Worm (Caenorhabditis elegans) whole organism, midembryonic: ENCODE data around the gene gpn-1.
A peak's percentile ranks its signal among the peaks of the same experiment; 100 is the strongest.

Experiments used
- T22C8.4 ChIP-seq: fragments of 200-800 bp; sonication (Bioruptor generic); IDR thresholded peaks from 2 replicates; pipeline ENCODE4 v1.3.6; 2022; ENCODE audit warnings: missing genetic modification characterization, missing compliant biosample characterization
- cog-1 ChIP-seq: sonication (generic microtip); optimal IDR thresholded peaks from 2 replicates; lab custom pipeline; 2016; ENCODE audit warnings: missing genetic modification characterization, missing compliant biosample characterization
- flt-1 ChIP-seq: fragments of 200-800 bp; sonication (Bioruptor generic); IDR thresholded peaks from 2 replicates; pipeline ENCODE4 v1.3.6; 2022; ENCODE audit warnings: missing genetic modification characterization, missing compliant biosample characterization
- klf-2 ChIP-seq: fragments of 200-800 bp; sonication (Bioruptor generic); conservative IDR thresholded peaks from 2 replicates; pipeline ENCODE4 v1.3.6; 2022; ENCODE audit warnings: missing genetic modification reagents, missing genetic modification characterization, missing compliant biosample characterization
- med-1 ChIP-seq: sonication (generic microtip); optimal IDR thresholded peaks from 2 replicates; lab custom pipeline; 2017; ENCODE audit warnings: missing genetic modification characterization, mild to moderate bottlenecking, missing compliant biosample characterization, antibody characterized with exemption, missing genetic modification reagents; ENCODE audit not compliant: insufficient read depth
- ref-1 ChIP-seq: fragments of 200-800 bp; sonication (Bioruptor generic); conservative IDR thresholded peaks from 2 replicates; pipeline ENCODE4 v1.3.6; 2022; ENCODE audit warnings: missing genetic modification reagents, missing genetic modification characterization, missing compliant biosample characterization
- tab-1 ChIP-seq: fragments of 200-800 bp; sonication (Bioruptor generic); IDR thresholded peaks from 2 replicates; pipeline ENCODE4 v1.3.6; 2022; ENCODE audit warnings: missing genetic modification characterization, missing compliant biosample characterization
- ztf-23 ChIP-seq: fragments of 200-800 bp; sonication (Bioruptor generic); IDR thresholded peaks from 2 replicates; pipeline ENCODE4 v1.3.6; 2022; ENCODE audit warnings: missing genetic modification reagents, missing genetic modification characterization, missing compliant biosample characterization
- ztf-29 ChIP-seq: fragments of 200-800 bp; sonication (Bioruptor generic); IDR thresholded peaks from 2 replicates; pipeline ENCODE4 v1.3.6; 2022; ENCODE audit warnings: missing genetic modification reagents, missing genetic modification characterization, missing compliant biosample characterization

The gpn-1 gene

DNA sequence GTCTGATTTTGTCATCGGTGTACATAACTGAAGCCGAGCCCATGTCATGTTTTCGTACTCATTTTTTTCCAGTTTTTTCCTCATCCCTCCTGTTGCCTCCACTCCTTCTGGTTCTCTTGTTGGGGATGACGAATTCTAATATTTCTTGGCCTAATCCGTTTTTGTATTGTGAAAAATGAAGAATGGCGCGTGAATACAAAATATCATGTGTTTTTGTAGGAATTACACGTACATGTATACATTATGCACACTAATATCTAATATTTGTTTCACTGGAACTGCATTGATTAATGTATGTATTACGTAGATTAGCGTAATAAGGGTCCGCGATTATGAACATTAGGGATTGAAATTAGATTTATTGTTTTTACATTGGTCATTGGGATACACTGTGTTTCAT is 25.9 kb upstream of the gpn-1 start:
- TF ChIP-seq T22C8.4 (no peak), ztf-23 (no peak), flt-1 (GFP tag; lab: Robert Waterston, UW) (no peak), ref-1 (GFP tag; lab: Robert Waterston, UW) (no peak), ztf-29 (no peak), tab-1 (GFP tag; lab: Robert Waterston, UW) (no peak), cog-1 (tag; lab: Kevin White, UChicago) (no peak), klf-2 (GFP tag; lab: Robert Waterston, UW) (no peak)

DNA sequence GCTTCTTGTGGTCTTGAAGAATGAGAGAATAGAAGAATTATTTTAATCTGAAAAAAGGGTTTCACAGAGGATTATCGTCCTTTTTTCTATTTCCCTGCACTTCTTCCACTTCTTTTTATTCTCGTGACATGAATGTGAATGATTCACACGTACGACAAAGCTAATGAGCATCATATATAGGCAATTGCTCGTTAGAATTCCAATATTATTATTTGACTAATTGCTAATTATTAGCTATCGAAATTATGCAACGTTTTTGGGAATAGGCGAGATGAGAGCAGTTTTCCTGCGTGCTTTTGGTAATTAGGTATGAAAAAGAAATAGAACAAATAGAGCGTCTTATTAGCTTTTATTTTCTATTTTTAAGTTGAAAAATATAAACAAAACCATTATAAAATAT is 23.7 kb upstream of the gpn-1 start:
- TF ChIP-seq cog-1 (tag; lab: Kevin White, UChicago) (no peak), ztf-23 (no peak), ref-1 (GFP tag; lab: Robert Waterston, UW) (no peak), tab-1 (GFP tag; lab: Robert Waterston, UW) (no peak), ztf-29 (no peak), klf-2 (GFP tag; lab: Robert Waterston, UW) (no peak), T22C8.4 (no peak), flt-1 (GFP tag; lab: Robert Waterston, UW) (no peak), med-1 (no peak)

DNA sequence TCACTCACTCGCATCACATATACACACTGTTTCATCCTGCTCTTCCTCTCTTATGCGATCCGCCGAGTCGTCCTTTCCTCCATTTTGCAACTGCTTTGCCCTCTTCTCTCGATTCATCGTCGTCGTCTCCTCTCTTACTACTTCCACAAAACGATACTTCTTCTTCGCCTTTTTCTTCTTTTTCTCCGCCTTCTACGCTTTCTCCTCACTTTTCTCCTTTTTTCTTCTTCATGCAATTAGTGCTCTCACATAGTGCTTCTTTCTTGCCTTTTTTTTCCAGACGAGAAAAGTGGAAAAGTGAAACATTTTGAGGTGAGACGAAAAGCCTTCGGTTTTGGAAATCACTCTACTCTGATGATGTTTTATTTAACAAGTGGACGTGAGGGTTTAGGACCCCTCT is 21.9 kb upstream of the gpn-1 start:
- no peak for TF ChIP-seq klf-2 (GFP tag; lab: Robert Waterston, UW)
- TF ChIP-seq ztf-23, result no peak
- TF ChIP-seq med-1, result no peak
- TF ChIP-seq cog-1 (tag; lab: Kevin White, UChicago), result no peak
- TF ChIP-seq tab-1 (GFP tag; lab: Robert Waterston, UW), result no peak
- TF ChIP-seq T22C8.4, result no peak
- TF ChIP-seq ref-1 (GFP tag; lab: Robert Waterston, UW), result no peak
- no peak for TF ChIP-seq flt-1 (GFP tag; lab: Robert Waterston, UW)
- TF ChIP-seq ztf-29, result no peak

DNA sequence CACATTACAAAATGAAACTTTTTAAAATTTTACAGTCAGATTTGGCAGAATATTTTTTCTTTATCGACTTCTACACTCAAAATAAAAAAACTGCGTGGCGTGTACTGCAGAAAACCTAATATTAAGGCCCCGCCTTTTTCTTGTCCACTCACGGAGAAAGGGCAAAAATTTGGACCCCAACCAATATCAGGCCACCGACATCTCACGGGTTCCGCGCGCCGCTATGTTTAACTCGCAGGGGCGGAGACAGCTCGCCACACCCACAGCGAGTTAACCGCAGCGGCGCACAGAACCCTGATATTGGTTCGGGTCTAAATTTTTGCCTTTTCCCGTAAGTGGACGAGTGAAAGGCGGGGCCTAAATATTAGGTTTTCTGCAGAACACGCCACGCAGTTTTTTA is 17.8 kb upstream of the gpn-1 start:
- TF ChIP-seq ztf-29, result no peak
- no peak for TF ChIP-seq cog-1 (tag; lab: Kevin White, UChicago)
- TF ChIP-seq tab-1 (GFP tag; lab: Robert Waterston, UW), result no peak
- TF ChIP-seq ztf-23, result no peak
- no peak for TF ChIP-seq T22C8.4
- no peak for TF ChIP-seq ref-1 (GFP tag; lab: Robert Waterston, UW)

DNA sequence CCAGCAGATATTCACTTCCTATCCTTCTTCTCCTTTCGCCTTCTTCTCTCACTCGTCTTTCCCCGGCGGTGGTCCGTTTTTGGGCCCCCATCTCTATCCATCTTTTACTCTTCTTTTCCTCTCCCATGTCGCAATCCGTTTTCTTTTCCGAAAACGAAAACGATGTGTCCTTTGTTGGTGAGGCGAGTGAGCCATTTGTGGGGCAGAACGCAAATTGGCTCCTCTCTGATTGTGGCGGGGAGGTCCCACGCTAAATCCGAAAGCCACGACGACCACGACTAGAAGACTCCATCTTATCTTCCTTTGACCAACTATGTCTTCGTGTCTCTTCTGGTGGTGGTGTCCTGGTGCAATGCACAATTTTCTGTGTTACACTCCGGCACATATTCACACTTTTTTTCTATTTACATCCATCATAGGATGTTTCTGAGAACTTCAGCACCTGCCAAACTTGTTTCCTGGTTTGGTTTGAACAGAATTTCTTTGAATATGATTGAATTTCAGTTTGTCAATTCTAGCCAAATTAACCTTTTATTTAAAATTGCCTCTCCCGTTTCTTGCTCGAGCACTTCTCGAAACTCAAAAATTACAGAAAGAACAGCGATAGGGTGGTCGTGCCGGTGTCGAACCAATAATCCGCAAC is 15.2 kb upstream of the gpn-1 start, which contains the start of gene pcdr-1:
Gene pcdr-1, plus strand, starts transcription at position 593 of the 643 bp plus-strand sequence.
- no peak for TF ChIP-seq tab-1 (GFP tag; lab: Robert Waterston, UW)
- TF ChIP-seq ztf-29, result no peak
- no peak for TF ChIP-seq T22C8.4
- TF ChIP-seq flt-1 (GFP tag; lab: Robert Waterston, UW), result no peak
- no peak for TF ChIP-seq ref-1 (GFP tag; lab: Robert Waterston, UW)

DNA sequence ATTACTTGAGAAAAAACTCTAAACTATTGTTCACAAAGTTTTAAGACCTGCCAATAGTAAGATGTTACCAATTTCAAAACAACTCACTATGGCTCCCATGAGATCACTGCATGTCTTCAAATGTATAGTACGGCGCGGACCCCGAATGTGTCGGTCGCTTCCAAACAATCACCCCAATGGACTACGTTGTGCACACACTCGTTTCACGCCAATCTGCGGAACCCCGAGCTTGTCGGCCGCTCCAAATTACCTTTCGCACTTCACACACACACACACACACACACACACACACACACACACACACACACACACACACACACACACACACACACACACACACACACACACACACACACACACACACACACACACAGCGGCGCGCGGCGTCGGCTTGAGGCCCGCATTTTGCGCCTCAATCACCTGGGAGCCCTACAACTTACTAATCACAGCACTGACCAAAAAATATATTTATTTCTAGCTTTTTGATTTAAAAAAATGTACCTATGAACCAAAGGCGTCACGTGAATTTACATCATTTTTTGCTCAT is 13.4 kb upstream of the gpn-1 start:
- TF ChIP-seq ztf-23 (peak; percentile 61; the same call in 1 of the 2 replicates), cog-1 (tag; lab: Kevin White, UChicago) (no peak), klf-2 (GFP tag; lab: Robert Waterston, UW) (no peak), T22C8.4 (no peak), ztf-29 (no peak), flt-1 (GFP tag; lab: Robert Waterston, UW) (no peak), med-1 (no peak), ref-1 (GFP tag; lab: Robert Waterston, UW) (no peak)

DNA sequence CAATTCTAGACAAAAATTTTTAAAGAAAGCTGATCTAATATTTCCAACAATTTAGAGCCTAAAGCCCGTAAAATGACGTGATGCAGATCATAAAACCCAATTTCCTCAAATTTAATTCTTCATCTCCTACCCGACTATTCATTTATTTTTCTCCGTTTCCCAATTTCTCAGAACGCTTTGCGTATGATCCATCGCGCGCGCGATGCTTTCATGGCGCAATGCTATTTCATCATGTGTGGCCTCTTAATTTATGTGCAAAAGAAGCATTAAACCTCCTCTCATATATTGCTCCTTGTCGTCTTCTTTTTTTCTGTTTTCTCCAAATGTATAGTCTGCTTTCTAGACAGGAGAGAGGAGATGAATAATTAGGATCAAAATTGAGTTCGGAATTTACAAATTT is 12.8 kb upstream of the gpn-1 start:
- TF ChIP-seq T22C8.4, result no peak
- no peak for TF ChIP-seq med-1
- no peak for TF ChIP-seq ref-1 (GFP tag; lab: Robert Waterston, UW)
- no peak for TF ChIP-seq cog-1 (tag; lab: Kevin White, UChicago)
- TF ChIP-seq klf-2 (GFP tag; lab: Robert Waterston, UW), result no peak
- TF ChIP-seq tab-1 (GFP tag; lab: Robert Waterston, UW), result no peak
- no peak for TF ChIP-seq flt-1 (GFP tag; lab: Robert Waterston, UW)
- no peak for TF ChIP-seq ztf-29
- no peak for TF ChIP-seq ztf-23

DNA sequence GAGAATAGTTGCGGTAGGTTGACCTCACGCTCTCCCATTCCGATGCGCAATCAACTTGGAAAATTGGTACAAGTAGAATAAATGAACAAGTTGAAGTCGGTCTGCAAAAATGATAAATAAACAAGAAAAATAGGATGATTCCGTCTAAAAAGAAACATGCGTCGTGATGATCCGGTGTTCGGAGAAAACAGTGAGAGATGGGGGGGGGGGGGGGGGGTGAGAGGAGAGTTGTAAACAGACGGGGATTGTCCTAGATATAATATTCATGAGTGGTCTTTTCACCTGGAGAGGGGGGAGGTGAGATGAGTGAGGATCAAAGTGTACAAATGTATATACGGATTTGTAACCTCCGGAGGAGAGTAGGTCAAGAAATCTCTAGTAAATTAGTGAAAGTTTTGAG is 5.9 kb upstream of the gpn-1 start, which contains the start of gene F59D12.2:
Gene F59D12.2, minus strand, starts transcription at position 101 of the 400 bp plus-strand sequence.
- TF ChIP-seq flt-1 (GFP tag; lab: Robert Waterston, UW), result no peak
- TF ChIP-seq ref-1 (GFP tag; lab: Robert Waterston, UW), result no peak
- TF ChIP-seq ztf-29, result no peak
- no peak for TF ChIP-seq tab-1 (GFP tag; lab: Robert Waterston, UW)

DNA sequence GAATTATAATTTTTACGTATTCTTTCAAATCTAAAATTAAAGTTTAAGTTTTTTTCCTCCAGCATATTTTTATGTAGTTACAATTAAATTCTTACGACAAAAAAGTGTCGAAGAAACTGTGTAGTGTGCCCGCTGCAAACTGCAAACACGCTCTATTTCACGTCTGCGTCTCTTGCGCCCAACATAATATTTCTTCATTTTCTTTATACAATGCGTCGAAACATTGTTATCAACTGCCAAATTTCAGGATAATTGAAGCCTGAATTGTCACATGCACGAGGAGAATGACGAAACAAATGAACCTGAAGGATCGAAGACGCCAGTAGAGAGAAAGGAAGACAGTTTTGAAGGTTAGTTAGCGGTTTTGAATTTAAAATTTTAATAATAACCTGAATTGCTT is 7.8 kb downstream of the gpn-1 start, which contains the start of gene C03H12.1:
Gene C03H12.1, plus strand, starts transcription at position 206 of the 400 bp plus-strand sequence.
- TF ChIP-seq T22C8.4 (no peak), cog-1 (tag; lab: Kevin White, UChicago) (no peak), ref-1 (GFP tag; lab: Robert Waterston, UW) (no peak), med-1 (no peak), ztf-23 (no peak)

DNA sequence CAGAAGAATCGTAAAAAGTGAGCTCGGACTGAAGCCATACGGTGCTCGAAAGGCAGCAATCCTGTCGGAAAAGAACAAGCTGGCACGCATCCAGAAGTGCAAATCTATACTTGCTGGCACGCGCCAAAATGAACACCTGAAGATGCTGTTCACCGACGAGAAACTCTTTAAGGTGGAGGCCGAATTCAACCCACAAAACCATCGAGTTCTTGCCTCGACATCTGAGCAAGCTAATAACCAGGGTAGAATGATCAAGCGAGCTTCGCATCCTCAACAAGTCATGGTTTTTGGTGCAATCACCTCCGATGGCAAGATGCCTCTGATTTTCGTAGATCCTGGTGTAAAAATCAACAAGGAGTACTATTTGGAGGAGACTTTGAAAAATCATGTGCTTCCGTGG is 12.0 kb downstream of the gpn-1 start:
- TF ChIP-seq T22C8.4 (no peak), cog-1 (tag; lab: Kevin White, UChicago) (no peak), ztf-29 (no peak), ref-1 (GFP tag; lab: Robert Waterston, UW) (no peak), flt-1 (GFP tag; lab: Robert Waterston, UW) (no peak)
